Worm (Caenorhabditis elegans) whole organism, L2 larva: ENCODE results near the gene srt-69.

Experiments
- R02D3.7 ChIP-seq: fragments of 150-350 bp; optimal IDR thresholded peaks from 2 replicates; lab custom pipeline; 2014; ENCODE audit warnings: missing biosample characterization, missing genetic modification characterization
- egl-27 ChIP-seq: sonication (generic microtip); optimal IDR thresholded peaks from 3 replicates; lab custom pipeline; 2017; ENCODE audit warnings: missing biosample characterization, missing genetic modification reagents, missing genetic modification characterization
- fos-1 ChIP-seq: fragments of 150-350 bp; optimal IDR thresholded peaks from 2 replicates; lab custom pipeline; 2014; ENCODE audit warnings: missing biosample characterization, missing genetic modification characterization
- lin-39 ChIP-seq: fragments of 150-350 bp; optimal IDR thresholded peaks from 2 replicates; lab custom pipeline; 2014; ENCODE audit warnings: missing biosample characterization, missing genetic modification reagents, missing genetic modification characterization
- nhr-129 ChIP-seq: fragments of 150-350 bp; optimal IDR thresholded peaks from 2 replicates; lab custom pipeline; 2014; ENCODE audit warnings: missing biosample characterization, missing genetic modification characterization
- nhr-237 ChIP-seq: fragments of 150-350 bp; optimal IDR thresholded peaks from 2 replicates; lab custom pipeline; 2014; ENCODE audit warnings: missing biosample characterization, missing genetic modification characterization
- sma-9 ChIP-seq, 2 experiments: fragments of 150-350 bp in 1 of 2; sonication (generic microtip) in 1 of 2; optimal IDR thresholded peaks; 2 replicates each; lab custom pipeline; 2014 to 2016; ENCODE audit warnings: missing genetic modification characterization in 2 of 2, mild to moderate bottlenecking in 1 of 2, missing biosample characterization in 1 of 2, missing compliant biosample characterization in 1 of 2, missing genetic modification reagents in 1 of 2, moderate library complexity in 1 of 2
- unc-39 ChIP-seq: fragments of 150-350 bp; optimal IDR thresholded peaks from 2 replicates; lab custom pipeline; 2014; ENCODE audit warnings: missing biosample characterization, missing genetic modification characterization

ce11 chrV:5259448-5259847 lies 6.0 kb downstream of the srt-69 start, which contains the start of gene srt-70:
- TF ChIP-seq nhr-129 (no peak), R02D3.7 (tag; lab: Kevin White, UChicago) (no peak), nhr-237 (no peak), unc-39 (no peak), fos-1 (tag; lab: Kevin White, UChicago) (no peak), sma-9 (GFP tag; optimal IDR thresholded peaks at IDR 0.05; lab: Kevin White, UChicago) (no peak), sma-9 (tag; optimal IDR thresholded peaks at IDR 0.05; lab: Kevin White, UChicago) (no peak), lin-39 (tag; lab: Kevin White, UChicago) (no peak), egl-27 (tag; lab: Kevin White, UChicago) (no peak)
